Fruit fly (Drosophila melanogaster) Kc167 (cell line): ENCODE results near the gene sesB.

Experiments used
- Myc ChIP-seq: fragments of >200 bp; optimal IDR thresholded peaks from 2 replicates; lab custom pipeline; 2017; ENCODE audit warnings: missing external identifiers
- h ChIP-seq: fragments of >200 bp; optimal IDR thresholded peaks from 3 replicates; lab custom pipeline; 2018; ENCODE audit warnings: missing external identifiers
- insv ChIP-seq: fragments of >200 bp; optimal IDR thresholded peaks from 3 replicates; lab custom pipeline; 2018; ENCODE audit warnings: missing external identifiers
- psq ChIP-seq: fragments of >200 bp; optimal IDR thresholded peaks from 2 replicates; lab custom pipeline; 2017; ENCODE audit warnings: missing external identifiers
- ttk ChIP-seq: sonication (Bioruptor generic); optimal IDR thresholded peaks from 2 replicates; lab custom pipeline; 2017; ENCODE audit warnings: missing external identifiers

DNA sequence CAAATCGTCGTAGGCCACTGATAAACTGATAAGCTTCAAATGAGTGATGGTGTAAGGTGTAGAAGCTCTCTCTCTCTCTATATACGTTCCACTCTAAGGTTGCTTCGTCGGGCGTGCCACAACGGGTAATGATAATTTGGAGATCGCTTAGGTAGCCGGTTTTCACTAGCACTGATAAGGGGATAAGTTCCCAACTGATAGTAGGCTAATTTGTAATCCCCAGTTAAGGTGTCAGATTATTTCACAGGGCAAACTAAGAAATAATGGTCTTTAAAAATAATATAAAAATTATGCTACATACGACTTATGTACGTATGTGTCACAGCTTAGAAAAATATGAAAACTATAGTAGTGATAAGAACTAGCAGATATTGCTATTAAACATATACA lies 24.2 kb downstream of the sesB start:
- TF ChIP-seq h (lab: Kevin White, UChicago) (no peak), psq (lab: Kevin White, UChicago) (no peak), ttk (lab: Kevin White, UChicago) (no peak), insv (lab: Kevin White, UChicago) (no peak), Myc (lab: Kevin White, UChicago) (no peak)
